Fruit fly (Drosophila melanogaster): ENCODE results near the gene CG11889.

CG11889 gene

dm6 chr3R:25262322-25262761, 7.7 kb upstream of the CG11889 start, which contains the start of the genes Kdsr and CG11858 (continued):
- TF ChIP-seq psq (GFP tag; optimal IDR thresholded peaks at IDR 0.05) (peak; percentile 9), CG11695 (GFP tag; IDR thresholded peaks at IDR 0.05) (no peak), tap (tag; optimal IDR thresholded peaks at IDR 0.05) (no peak), vnd (GFP tag; IDR thresholded peaks at IDR 0.05; ENCODE audit: partially characterized antibody) (0 out of 3 replicates have a peak, but pooled peaks have one; percentile 23), CG30020 (tag; optimal IDR thresholded peaks at IDR 0.05) (peak; percentile 46)

- no peak for TF ChIP-seq CG16779 (GFP tag; IDR thresholded peaks at IDR 0.05)
- peak; percentile 99 for TF ChIP-seq CG7357 (GFP tag; IDR thresholded peaks at IDR 0.05)
- TF ChIP-seq CG1024 (GFP tag; IDR thresholded peaks at IDR 0.05) = peak; percentile 88
- no peak for TF ChIP-seq tll (GFP tag; optimal IDR thresholded peaks at IDR 0.05)
- TF ChIP-seq danr (GFP tag; IDR thresholded peaks at IDR 0.05) = no peak
- no peak for TF ChIP-seq CG15601 (tag; optimal IDR thresholded peaks at IDR 0.05)
- peak; percentile 85 for TF ChIP-seq Ets97D (GFP tag; optimal IDR thresholded peaks at IDR 0.05)
- TF ChIP-seq kah (GFP tag; optimal IDR thresholded peaks at IDR 0.05) = peak; percentile 44
- no peak; the same call in 2 of the 3 replicates for TF ChIP-seq ci (GFP tag; IDR thresholded peaks at IDR 0.05)
- TF ChIP-seq grau (tag; optimal IDR thresholded peaks at IDR 0.05) = no peak
- peak; percentile 52 for TF ChIP-seq Rfx (GFP tag; IDR thresholded peaks at IDR 0.05)
- TF ChIP-seq yki (optimal IDR thresholded peaks at IDR 0.05) = no peak
- peak; percentile 53 for TF ChIP-seq B-H2 (GFP tag; optimal IDR thresholded peaks at IDR 0.05)
- peak; percentile 10 for TF ChIP-seq CG7786 (GFP tag; optimal IDR thresholded peaks at IDR 0.05)
- no peak for TF ChIP-seq Dad (GFP tag; optimal IDR thresholded peaks at IDR 0.05)
- TF ChIP-seq repo (GFP tag; optimal IDR thresholded peaks at IDR 0.05) = no peak
- no peak for TF ChIP-seq CG4820 (GFP tag; optimal IDR thresholded peaks at IDR 0.05)
- TF ChIP-seq bigmax (GFP tag; optimal IDR thresholded peaks at IDR 0.05) = peak; percentile 55
- TF ChIP-seq ind (GFP tag; optimal IDR thresholded peaks at IDR 0.05) = no peak
- TF ChIP-seq CG17802 (tag; optimal IDR thresholded peaks at IDR 0.05) = peak; percentile 92
- no peak for TF ChIP-seq ems (GFP tag; optimal IDR thresholded peaks at IDR 0.05)
- peak; percentile 10 for TF ChIP-seq CTCF (GFP tag; optimal IDR thresholded peaks at IDR 0.05)
- TF ChIP-seq CG2889 (GFP tag; IDR thresholded peaks at IDR 0.05) = no peak
- no peak for TF ChIP-seq ftz-f1 (GFP tag; optimal IDR thresholded peaks at IDR 0.05)
- peak; percentile 14 for TF ChIP-seq CG12299 (tag; optimal IDR thresholded peaks at IDR 0.05)
- peak; percentile 35 for TF ChIP-seq ERR (GFP tag; optimal IDR thresholded peaks at IDR 0.05)
- peak; percentile 6 for TF ChIP-seq mirr (GFP tag; optimal IDR thresholded peaks at IDR 0.05)
- peak; percentile 11 for TF ChIP-seq CrebB (tag; optimal IDR thresholded peaks at IDR 0.05)
- TF ChIP-seq cad (GFP tag; optimal IDR thresholded peaks at IDR 0.05) = no peak
- TF ChIP-seq CG4617 (GFP tag; optimal IDR thresholded peaks at IDR 0.05; ENCODE audit: borderline replicate concordance) = peak; percentile 94
- peak; percentile 78 for TF ChIP-seq Med (GFP tag)
- TF ChIP-seq usp (GFP tag; optimal IDR thresholded peaks at IDR 0.05) = no peak
- TF ChIP-seq CG31224 (GFP tag; IDR thresholded peaks at IDR 0.05) = no peak
- no peak for TF ChIP-seq CG8388 (GFP tag; optimal IDR thresholded peaks at IDR 0.05)
- peak; percentile 64 for TF ChIP-seq CHES-1-like (GFP tag; optimal IDR thresholded peaks at IDR 0.05)
- peak; percentile 69 for TF ChIP-seq phol (tag; optimal IDR thresholded peaks at IDR 0.05)
- TF ChIP-seq dpn (GFP tag; optimal IDR thresholded peaks at IDR 0.05) = peak in 1 of 2 experiments; percentile 18
- no peak for TF ChIP-seq CG31441 (GFP tag; IDR thresholded peaks at IDR 0.05)
- no peak for TF ChIP-seq H15 (GFP tag; IDR thresholded peaks at IDR 0.05)
- no peak for TF ChIP-seq CG32772 (GFP tag; IDR thresholded peaks at IDR 0.05)
- no peak for TF ChIP-seq ewg (GFP tag; optimal IDR thresholded peaks at IDR 0.05)
- peak; percentile 31 for TF ChIP-seq CG12391 (tag; optimal IDR thresholded peaks at IDR 0.05)
- no peak for TF ChIP-seq btn (GFP tag; optimal IDR thresholded peaks at IDR 0.05)
- peak; percentile 77 for TF ChIP-seq CG17186 (GFP tag; optimal IDR thresholded peaks at IDR 0.05)
- TF ChIP-seq Nf-YA (GFP tag; IDR thresholded peaks at IDR 0.05) = no peak
- TF ChIP-seq CG17361 (GFP tag; IDR thresholded peaks at IDR 0.05) = no peak
Observed at dm6 chr3R:25265589-25266201, 4.3 kb upstream of the CG11889 start, which contains the start of the genes GlnRS and RIOK2. Gene GlnRS, minus strand, starts transcription at chr3R:25265721. Gene RIOK2, plus strand, starts transcription at chr3R:25265844.
